Fruit fly (Drosophila melanogaster) whole organism, prepupa: ENCODE measurements around the gene CG31869.

Experiments
- CG10631 ChIP-seq: fragments of 200-800 bp; sonication (Bioruptor generic); optimal IDR thresholded peaks from 2 replicates; lab custom pipeline; 2016; ENCODE audit warnings: missing biosample characterization, missing genetic modification characterization
- CG10669 ChIP-seq: fragments of 200-800 bp; sonication (Bioruptor generic); optimal IDR thresholded peaks from 3 replicates; lab custom pipeline; 2018; ENCODE audit warnings: missing biosample characterization, mild to moderate bottlenecking, missing genetic modification characterization, moderate library complexity
- CG11294 ChIP-seq: fragments of 200-800 bp; sonication (Bioruptor generic); IDR thresholded peaks from 2 replicates; pipeline ENCODE4 v1.3.6; 2022; ENCODE audit warnings: missing biosample characterization, missing genetic modification characterization
- CG11762 ChIP-seq: fragments of 200-800 bp; sonication (Bioruptor generic); optimal IDR thresholded peaks from 3 replicates; lab custom pipeline; 2016; ENCODE audit warnings: missing biosample characterization, missing genetic modification characterization; ENCODE audit not compliant: insufficient read depth
- CG11902 ChIP-seq: fragments of 200-800 bp; sonication (Bioruptor generic); optimal IDR thresholded peaks from 3 replicates; lab custom pipeline; 2016; ENCODE audit warnings: missing biosample characterization, missing genetic modification characterization
- CG15336 ChIP-seq: fragments of 200-800 bp; sonication (Bioruptor generic); IDR thresholded peaks from 2 replicates; pipeline ENCODE4 v1.3.6; 2022; ENCODE audit warnings: missing biosample characterization, missing genetic modification characterization
- CG16779 ChIP-seq: fragments of 200-800 bp; sonication (Bioruptor generic); optimal IDR thresholded peaks from 3 replicates; lab custom pipeline; 2017; ENCODE audit warnings: missing biosample characterization, mild to moderate bottlenecking, missing genetic modification characterization
- CG3032 ChIP-seq: fragments of 200-800 bp; optimal IDR thresholded peaks from 2 replicates; lab custom pipeline; 2019; ENCODE audit warnings: missing biosample characterization, mild to moderate bottlenecking, missing genetic modification characterization, moderate library complexity
- CG31627 ChIP-seq: fragments of 200-800 bp; sonication (Bioruptor generic); optimal IDR thresholded peaks from 3 replicates; lab custom pipeline; 2016; ENCODE audit warnings: missing biosample characterization, missing genetic modification characterization
- CG32006 ChIP-seq: fragments of 200-800 bp; sonication (Bioruptor generic); optimal IDR thresholded peaks from 3 replicates; lab custom pipeline; 2017; ENCODE audit warnings: missing biosample characterization, mild to moderate bottlenecking, missing genetic modification characterization
- CG34406 ChIP-seq: fragments of 200-800 bp; sonication (Bioruptor generic); optimal IDR thresholded peaks from 3 replicates; lab custom pipeline; 2016; ENCODE audit warnings: missing biosample characterization, missing genetic modification characterization
- CG3919 ChIP-seq: fragments of 200-800 bp; sonication (Bioruptor generic); optimal IDR thresholded peaks from 3 replicates; lab custom pipeline; 2016; ENCODE audit warnings: missing biosample characterization, missing genetic modification characterization
- CG6163 ChIP-seq: fragments of 200-800 bp; sonication (Bioruptor generic); IDR thresholded peaks from 3 replicates; pipeline ENCODE4 v1.3.6; 2022; ENCODE audit warnings: missing biosample characterization, missing genetic modification characterization
- CG6276 ChIP-seq: fragments of 200-800 bp; sonication (Bioruptor generic); optimal IDR thresholded peaks from 2 replicates; lab custom pipeline; 2017; ENCODE audit warnings: missing biosample characterization, mild to moderate bottlenecking, missing genetic modification characterization
- CG8119 ChIP-seq: fragments of 200-800 bp; sonication (Bioruptor generic); IDR thresholded peaks from 3 replicates; pipeline ENCODE4 v1.3.6; 2022; ENCODE audit warnings: missing biosample characterization, missing genetic modification characterization
- CG8319 ChIP-seq: fragments of 200-800 bp; sonication (Bioruptor generic); optimal IDR thresholded peaks from 3 replicates; lab custom pipeline; 2016; ENCODE audit warnings: missing biosample characterization, missing genetic modification characterization
- CG8632 ChIP-seq: fragments of 200-800 bp; sonication (Bioruptor generic); optimal IDR thresholded peaks from 3 replicates; lab custom pipeline; 2016; ENCODE audit warnings: missing biosample characterization, missing genetic modification characterization
- Eip75B ChIP-seq: fragments of 200-800 bp; sonication (Bioruptor generic); optimal IDR thresholded peaks from 3 replicates; lab custom pipeline; 2016; ENCODE audit warnings: missing biosample characterization, missing genetic modification characterization
- Eip78C ChIP-seq: fragments of 200-800 bp; sonication (Bioruptor generic); peaks from one replicate; lab custom pipeline; 2016; ENCODE audit warnings: missing biosample characterization, missing genetic modification characterization
- Ets21C ChIP-seq: fragments of 200-800 bp; sonication (Bioruptor generic); optimal IDR thresholded peaks from 3 replicates; lab custom pipeline; 2016; ENCODE audit warnings: missing biosample characterization, missing genetic modification characterization
- Ets96B ChIP-seq: fragments of 200-800 bp; optimal IDR thresholded peaks from 2 replicates; lab custom pipeline; 2019; ENCODE audit warnings: missing biosample characterization, mild to moderate bottlenecking, missing genetic modification characterization, moderate library complexity
- Gug ChIP-seq: fragments of 200-800 bp; sonication (Bioruptor generic); IDR thresholded peaks from 2 replicates; pipeline ENCODE4 v1.3.6; 2022; ENCODE audit warnings: missing biosample characterization, missing genetic modification characterization
- Hr39 ChIP-seq: fragments of 200-800 bp; sonication (Bioruptor generic); optimal IDR thresholded peaks from 2 replicates; lab custom pipeline; 2016; ENCODE audit warnings: missing biosample characterization, missing genetic modification characterization
- Hr4 ChIP-seq: fragments of 200-800 bp; sonication (Bioruptor generic); optimal IDR thresholded peaks from 3 replicates; lab custom pipeline; 2016; ENCODE audit warnings: missing biosample characterization, missing genetic modification characterization
- Lpt ChIP-seq: fragments of 200-800 bp; sonication (Bioruptor generic); optimal IDR thresholded peaks from 3 replicates; lab custom pipeline; 2016; ENCODE audit warnings: missing biosample characterization, missing genetic modification characterization
- Met ChIP-seq: fragments of 200-800 bp; sonication (Bioruptor generic); optimal IDR thresholded peaks from 3 replicates; lab custom pipeline; 2016; ENCODE audit warnings: missing biosample characterization, missing genetic modification characterization
- Smox ChIP-seq: fragments of 200-800 bp; sonication (Bioruptor generic); optimal IDR thresholded peaks from 3 replicates; lab custom pipeline; 2016; ENCODE audit warnings: missing biosample characterization, missing genetic modification characterization
- Sox102F ChIP-seq: fragments of 200-800 bp; sonication (Bioruptor generic); optimal IDR thresholded peaks from 2 replicates; lab custom pipeline; 2016; ENCODE audit warnings: missing biosample characterization, mild to moderate bottlenecking, missing genetic modification characterization
- Sox14 ChIP-seq: fragments of 200-800 bp; sonication (Bioruptor generic); optimal IDR thresholded peaks from 3 replicates; lab custom pipeline; 2016; ENCODE audit warnings: missing biosample characterization, missing genetic modification characterization
- Sox15 ChIP-seq: fragments of 200-800 bp; sonication (Bioruptor generic); optimal IDR thresholded peaks from 3 replicates; lab custom pipeline; 2016; ENCODE audit warnings: missing biosample characterization, missing genetic modification characterization
- acj6 ChIP-seq: fragments of 200-800 bp; sonication (Bioruptor generic); optimal IDR thresholded peaks from 3 replicates; lab custom pipeline; 2016; ENCODE audit warnings: missing biosample characterization, missing genetic modification characterization
- cyc ChIP-seq: fragments of 200-800 bp; sonication (Bioruptor generic); optimal IDR thresholded peaks from 3 replicates; lab custom pipeline; 2016; ENCODE audit warnings: missing biosample characterization, missing genetic modification characterization
- dac ChIP-seq: fragments of 200-800 bp; sonication (Bioruptor generic); optimal IDR thresholded peaks from 2 replicates; lab custom pipeline; 2017; ENCODE audit warnings: missing biosample characterization, mild to moderate bottlenecking, missing genetic modification characterization
- eg ChIP-seq: fragments of 200-800 bp; sonication (Bioruptor generic); IDR thresholded peaks from 3 replicates; pipeline ENCODE4 v1.3.6; 2022; ENCODE audit warnings: missing biosample characterization, missing genetic modification characterization
- esn ChIP-seq: fragments of 200-800 bp; sonication (Bioruptor generic); optimal IDR thresholded peaks from 2 replicates; lab custom pipeline; 2016; ENCODE audit warnings: missing biosample characterization, mild to moderate bottlenecking, missing genetic modification characterization, moderate library complexity
- fd59A ChIP-seq: fragments of 200-800 bp; sonication (Bioruptor generic); optimal IDR thresholded peaks from 2 replicates; lab custom pipeline; 2017; ENCODE audit warnings: missing biosample characterization, mild to moderate bottlenecking, missing genetic modification characterization, missing genetic modification reagents
- fd85E ChIP-seq: fragments of 200-800 bp; sonication (Bioruptor generic); optimal IDR thresholded peaks from 3 replicates; lab custom pipeline; 2016; ENCODE audit warnings: missing biosample characterization, missing genetic modification characterization
- lz ChIP-seq: fragments of 200-800 bp; sonication (Bioruptor generic); optimal IDR thresholded peaks from 3 replicates; lab custom pipeline; 2016; ENCODE audit warnings: missing biosample characterization, missing genetic modification characterization
- net ChIP-seq: fragments of 200-800 bp; sonication (Bioruptor generic); optimal IDR thresholded peaks from 3 replicates; lab custom pipeline; 2016; ENCODE audit warnings: missing biosample characterization, missing genetic modification characterization
- salr ChIP-seq, 2 experiments: fragments of 200-800 bp; sonication (Bioruptor generic); optimal IDR thresholded peaks; 3 replicates each; lab custom pipeline; 2016 to 2018; ENCODE audit warnings: missing biosample characterization in 2 of 2, missing genetic modification characterization in 2 of 2, mild to moderate bottlenecking in 1 of 2
- ss ChIP-seq, 2 experiments: fragments of 200-800 bp; sonication (Bioruptor generic); optimal IDR thresholded peaks; 2 replicates in 1 of 2; 3 replicates in 1 of 2; lab custom pipeline; 2017 to 2018; ENCODE audit warnings: mild to moderate bottlenecking in 2 of 2, missing biosample characterization in 2 of 2, missing genetic modification characterization in 2 of 2, moderate library complexity in 1 of 2
- svp ChIP-seq: fragments of 200-800 bp; sonication (Bioruptor generic); peaks from one replicate; lab custom pipeline; 2016; ENCODE audit warnings: missing biosample characterization, missing genetic modification characterization
- topi ChIP-seq: fragments of 200-800 bp; sonication (Bioruptor generic); optimal IDR thresholded peaks from 3 replicates; lab custom pipeline; 2016; ENCODE audit warnings: missing biosample characterization, missing genetic modification characterization
- vri ChIP-seq: fragments of 200-800 bp; sonication (Bioruptor generic); optimal IDR thresholded peaks from 3 replicates; lab custom pipeline; 2016; ENCODE audit warnings: missing biosample characterization, mild to moderate bottlenecking, missing genetic modification characterization

Gene CG31869

dm6 chr2L:10750915-10751612, 49.8 kb downstream of the CG31869 start:
- TF ChIP-seq svp (GFP tag; lab: Kevin White, UChicago) (peak; percentile 1), Eip75B (GFP tag; lab: Kevin White, UChicago) (no peak)

dm6 chr2L:10749607-10750467, 51.1 kb downstream of the CG31869 start:
- TF ChIP-seq svp (GFP tag; lab: Kevin White, UChicago) (peak; percentile 62), Ets96B (tag; lab: Kevin White, UChicago) (no peak), Met (GFP tag; lab: Kevin White, UChicago) (no peak), CG10631 (no peak), vri (GFP tag; lab: Kevin White, UChicago) (peak; percentile 43), CG11902 (GFP tag; lab: Kevin White, UChicago) (no peak), fd59A (GFP tag; lab: Kevin White, UChicago) (no peak), CG3919 (no peak), CG34406 (no peak), CG8319 (GFP tag; lab: Kevin White, UChicago) (no peak), Eip78C (GFP tag; lab: Kevin White, UChicago) (no peak), Eip75B (GFP tag; lab: Kevin White, UChicago) (no peak)

dm6 chr2L:10748218-10748617, 52.7 kb downstream of the CG31869 start:
- no peak for TF ChIP-seq CG3032 (tag; lab: Kevin White, UChicago)
- TF ChIP-seq eg (GFP tag; lab: Robert Waterston, UW) = peak; percentile 80
- peak; percentile 22 for TF ChIP-seq CG11762 (GFP tag; lab: Kevin White, UChicago)
- no peak for TF ChIP-seq Smox
- no peak for TF ChIP-seq CG34406
- no peak for TF ChIP-seq CG16779 (tag; lab: Kevin White, UChicago)
- no peak for TF ChIP-seq ss (GFP tag; optimal IDR thresholded peaks at IDR 0.05; lab: Kevin White, UChicago)
- TF ChIP-seq esn (GFP tag; lab: Kevin White, UChicago) = no peak
- no peak for TF ChIP-seq Sox102F (GFP tag; lab: Kevin White, UChicago)
- no peak for TF ChIP-seq dac
- peak; percentile 76 for TF ChIP-seq Hr4
- no peak for TF ChIP-seq Sox15 (GFP tag; lab: Kevin White, UChicago)
- TF ChIP-seq CG6163 (GFP tag; lab: Robert Waterston, UW) = peak; percentile 65; the same call in 1 of the 3 replicates
- TF ChIP-seq Ets21C = no peak
- TF ChIP-seq CG32006 (GFP tag; lab: Kevin White, UChicago) = peak; percentile 62
- no peak for TF ChIP-seq fd85E
- TF ChIP-seq Hr39 (GFP tag; lab: Kevin White, UChicago) = peak; percentile 10
- no peak for TF ChIP-seq CG11902 (GFP tag; lab: Kevin White, UChicago)
- peak; percentile 47 for TF ChIP-seq CG6276 (GFP tag; lab: Kevin White, UChicago)
- 0 out of 2 replicates have a peak, but pooled peaks have one; percentile 9 for TF ChIP-seq CG11294 (GFP tag; lab: Robert Waterston, UW)
- no peak for TF ChIP-seq topi (GFP tag; lab: Kevin White, UChicago)
- peak; percentile 56 for TF ChIP-seq net (GFP tag; lab: Kevin White, UChicago)
- peak; percentile 48 for TF ChIP-seq CG3919
- no peak for TF ChIP-seq CG10631
- no peak for TF ChIP-seq Sox14 (GFP tag; lab: Kevin White, UChicago)
- TF ChIP-seq svp (GFP tag; lab: Kevin White, UChicago) = peak; percentile 66
- no peak for TF ChIP-seq CG10669
- peak; percentile 41 for TF ChIP-seq acj6 (GFP tag; lab: Kevin White, UChicago)
- TF ChIP-seq lz (GFP tag; lab: Kevin White, UChicago) = peak; percentile 7
- TF ChIP-seq CG31627 (GFP tag; lab: Kevin White, UChicago) = peak; percentile 7
- peak; percentile 21 for TF ChIP-seq cyc (GFP tag; lab: Kevin White, UChicago)
- peak; percentile 80 for TF ChIP-seq Eip78C (GFP tag; lab: Kevin White, UChicago)
- peak; percentile 39 for TF ChIP-seq Gug (GFP tag; lab: Robert Waterston, UW)
- peak; percentile 76 for TF ChIP-seq CG15336
- TF ChIP-seq salr (GFP tag; optimal IDR thresholded peaks at IDR 0.05; lab: Kevin White, UChicago) = peak in 1 of 2 experiments; percentile 39
- TF ChIP-seq CG8632 = no peak
- peak; percentile 60; the same call in 2 of the 3 replicates for TF ChIP-seq CG8119 (GFP tag; lab: Robert Waterston, UW)
- TF ChIP-seq Lpt (GFP tag; lab: Kevin White, UChicago) = peak; percentile 35
- TF ChIP-seq, all 60 proteins: peak for 21
